Fruit fly (Drosophila melanogaster) whole organism, embryonic: ENCODE measurements around the gene CG7634.

ENCODE experiments used
- Abd-B ChIP-seq: fragments of 200-800 bp; sonication (Bioruptor generic); optimal IDR thresholded peaks from 2 replicates; lab custom pipeline; 2018; ENCODE audit warnings: missing biosample characterization, mild to moderate bottlenecking, missing genetic modification characterization, moderate library complexity
- Atf-2 ChIP-seq: fragments of 200-800 bp; sonication (Bioruptor generic); optimal IDR thresholded peaks from 2 replicates; lab custom pipeline; 2016; ENCODE audit warnings: missing biosample characterization, missing genetic modification characterization
- B-H2 ChIP-seq: fragments of 200-800 bp; sonication (Bioruptor generic); optimal IDR thresholded peaks from 2 replicates; lab custom pipeline; 2018; ENCODE audit warnings: missing biosample characterization, mild to moderate bottlenecking, missing genetic modification characterization
- CG10462 ChIP-seq: fragments of 200-800 bp; sonication (Bioruptor generic); optimal IDR thresholded peaks from 2 replicates; lab custom pipeline; 2016; ENCODE audit warnings: missing biosample characterization, missing genetic modification characterization
- CG10979 ChIP-seq: fragments of 200-800 bp; sonication (Bioruptor generic); optimal IDR thresholded peaks from 2 replicates; lab custom pipeline; 2018; ENCODE audit warnings: missing biosample characterization, mild to moderate bottlenecking, missing genetic modification characterization, moderate library complexity
- CG12391 ChIP-seq: fragments of 200-800 bp; sonication (Bioruptor generic); optimal IDR thresholded peaks from 3 replicates; lab custom pipeline; 2018; ENCODE audit warnings: missing biosample characterization, mild to moderate bottlenecking, missing genetic modification characterization, moderate library complexity
- CG12659 ChIP-seq: fragments of 200-800 bp; sonication (Bioruptor generic); optimal IDR thresholded peaks from 3 replicates; lab custom pipeline; 2017; ENCODE audit warnings: mild to moderate bottlenecking, missing biosample characterization, missing genetic modification reagents, missing genetic modification characterization
- CG14441 ChIP-seq: fragments of 200-800 bp; sonication (Bioruptor generic); IDR thresholded peaks from 2 replicates; pipeline ENCODE4 v1.3.6; 2022; ENCODE audit warnings: missing biosample characterization, missing genetic modification characterization
- CG15479 ChIP-seq: fragments of 200-800 bp; sonication (Bioruptor generic); optimal IDR thresholded peaks from 3 replicates; lab custom pipeline; 2019; ENCODE audit warnings: missing biosample characterization, mild to moderate bottlenecking, missing genetic modification characterization, moderate library complexity
- CG17829 ChIP-seq: fragments of 200-800 bp; optimal IDR thresholded peaks from 2 replicates; lab custom pipeline; 2019; ENCODE audit warnings: missing biosample characterization, mild to moderate bottlenecking, missing genetic modification characterization, moderate library complexity
- CG18619 ChIP-seq: fragments of 200-800 bp; sonication (Bioruptor generic); optimal IDR thresholded peaks from 3 replicates; lab custom pipeline; 2017; ENCODE audit warnings: missing biosample characterization, mild to moderate bottlenecking, missing genetic modification characterization
- CG2129 ChIP-seq: fragments of 200-800 bp; sonication (Bioruptor generic); IDR thresholded peaks from 2 replicates; pipeline ENCODE4 v1.3.6; 2022; ENCODE audit warnings: missing biosample characterization, missing genetic modification characterization; ENCODE audit not compliant: partially characterized antibody
- CG3281 ChIP-seq: fragments of 200-800 bp; sonication (Bioruptor generic); optimal IDR thresholded peaks from 3 replicates; lab custom pipeline; 2017; ENCODE audit warnings: missing biosample characterization, mild to moderate bottlenecking, missing genetic modification characterization
- CG3995 ChIP-seq: fragments of 200-800 bp; sonication (Bioruptor generic); optimal IDR thresholded peaks from 3 replicates; lab custom pipeline; 2016; ENCODE audit warnings: missing biosample characterization, missing genetic modification characterization
- CG4707 ChIP-seq: fragments of 200-800 bp; sonication (Bioruptor generic); optimal IDR thresholded peaks from 2 replicates; lab custom pipeline; 2018; ENCODE audit warnings: missing biosample characterization, mild to moderate bottlenecking, missing genetic modification characterization, moderate library complexity
- CG6689 ChIP-seq: fragments of 200-800 bp; sonication (Bioruptor generic); IDR thresholded peaks from 2 replicates; pipeline ENCODE4 v1.3.6; 2022; ENCODE audit warnings: missing biosample characterization, missing genetic modification characterization
- CG8089 ChIP-seq: fragments of 200-800 bp; sonication (Bioruptor generic); optimal IDR thresholded peaks from 3 replicates; lab custom pipeline; 2016; ENCODE audit warnings: missing biosample characterization, missing genetic modification characterization
- CG8290 ChIP-seq, 3 experiments: fragments of 200-800 bp; sonication (Bioruptor generic); optimal IDR thresholded peaks; 2 replicates each; lab custom pipeline; 2016 to 2019; ENCODE audit warnings: missing biosample characterization in 3 of 3, missing genetic modification characterization in 3 of 3, mild to moderate bottlenecking in 2 of 3, moderate library complexity in 1 of 3
- CG8924 ChIP-seq: fragments of 200-800 bp; optimal IDR thresholded peaks from 3 replicates; lab custom pipeline; 2019; ENCODE audit warnings: missing biosample characterization, mild to moderate bottlenecking, missing genetic modification characterization, moderate library complexity
- CG9932 ChIP-seq: fragments of 200-800 bp; sonication (Bioruptor generic); IDR thresholded peaks from 2 replicates; pipeline ENCODE4 v1.3.6; 2022; ENCODE audit warnings: missing biosample characterization, missing genetic modification characterization
- CoRest ChIP-seq: fragments of 200-800 bp; sonication (Bioruptor generic); optimal IDR thresholded peaks from 3 replicates; lab custom pipeline; 2018; ENCODE audit warnings: missing biosample characterization, mild to moderate bottlenecking, missing genetic modification characterization, moderate library complexity
- E2f2 ChIP-seq: fragments of 200-800 bp; sonication (Bioruptor generic); IDR thresholded peaks from 2 replicates; pipeline ENCODE4 v1.3.6; 2022; ENCODE audit warnings: missing biosample characterization, missing genetic modification characterization
- Elba2 ChIP-seq: fragments of 200-800 bp; sonication (Bioruptor generic); optimal IDR thresholded peaks from 3 replicates; lab custom pipeline; 2016; ENCODE audit warnings: missing biosample characterization, missing genetic modification characterization
- Hsf ChIP-seq: fragments of 200-800 bp; sonication (Bioruptor generic); optimal IDR thresholded peaks from 3 replicates; lab custom pipeline; 2016; ENCODE audit warnings: missing biosample characterization, missing genetic modification characterization
- Lpt ChIP-seq: fragments of >200 bp; optimal IDR thresholded peaks from 2 replicates; lab custom pipeline; 2018; ENCODE audit warnings: missing biosample characterization, missing genetic modification characterization
- Mad ChIP-seq: fragments of 200-800 bp; sonication (Bioruptor generic); optimal IDR thresholded peaks from 2 replicates; lab custom pipeline; 2016; ENCODE audit warnings: missing biosample characterization, missing genetic modification characterization
- Med ChIP-seq: fragments of 200-800 bp; sonication (Bioruptor generic); peaks from one replicate; lab custom pipeline; 2016; ENCODE audit warnings: missing biosample characterization, missing genetic modification characterization, mild to moderate bottlenecking, inconsistent platforms, moderate library complexity
- Meics ChIP-seq: fragments of 200-800 bp; sonication (Bioruptor generic); optimal IDR thresholded peaks from 2 replicates; lab custom pipeline; 2017; ENCODE audit warnings: missing biosample characterization, mild to moderate bottlenecking, missing genetic modification characterization
- NC2β ChIP-seq: fragments of 200-800 bp; sonication (Bioruptor generic); optimal IDR thresholded peaks from 2 replicates; lab custom pipeline; 2016; ENCODE audit warnings: missing biosample characterization, missing genetic modification characterization
- Nf-YB ChIP-seq: fragments of 200-800 bp; sonication (Bioruptor generic); optimal IDR thresholded peaks from 3 replicates; lab custom pipeline; 2019; ENCODE audit warnings: missing biosample characterization, mild to moderate bottlenecking, missing genetic modification characterization, moderate library complexity
- Rx ChIP-seq: fragments of 200-800 bp; sonication (Bioruptor generic); IDR thresholded peaks from 2 replicates; pipeline ENCODE4 v1.3.6; 2022; ENCODE audit warnings: missing biosample characterization, missing genetic modification characterization
- Spps ChIP-seq: fragments of 200-800 bp; sonication (Bioruptor generic); optimal IDR thresholded peaks from 2 replicates; lab custom pipeline; 2018; ENCODE audit warnings: missing biosample characterization, mild to moderate bottlenecking, missing genetic modification characterization
- Xbp1 ChIP-seq: fragments of 200-800 bp; sonication (Bioruptor generic); optimal IDR thresholded peaks from 3 replicates; lab custom pipeline; 2016; ENCODE audit warnings: missing biosample characterization, mild to moderate bottlenecking, missing genetic modification characterization
- Xrp1 ChIP-seq: fragments of 200-800 bp; sonication (Bioruptor generic); IDR thresholded peaks from 2 replicates; pipeline ENCODE4 v1.3.6; 2022; ENCODE audit warnings: missing biosample characterization, missing genetic modification characterization
- bab2 ChIP-seq: fragments of 200-800 bp; sonication (Bioruptor generic); optimal IDR thresholded peaks from 2 replicates; lab custom pipeline; 2016; ENCODE audit warnings: missing biosample characterization, missing genetic modification characterization
- bcd ChIP-seq: fragments of 200-800 bp; sonication (Bioruptor generic); optimal IDR thresholded peaks from 2 replicates; lab custom pipeline; 2017; ENCODE audit warnings: missing biosample characterization, mild to moderate bottlenecking, missing genetic modification characterization
- cad ChIP-seq: fragments of >200 bp; optimal IDR thresholded peaks from 2 replicates; lab custom pipeline; 2017; ENCODE audit warnings: missing biosample characterization, missing genetic modification characterization
- chinmo ChIP-seq: fragments of 200-800 bp; sonication (Bioruptor generic); IDR thresholded peaks from 4 replicates; pipeline ENCODE4 v1.3.6; 2022; ENCODE audit warnings: missing biosample characterization, missing genetic modification characterization; ENCODE audit not compliant: partially characterized antibody
- dm ChIP-seq: fragments of 200-800 bp; sonication (Bioruptor generic); optimal IDR thresholded peaks from 3 replicates; lab custom pipeline; 2016; ENCODE audit warnings: missing biosample characterization, missing genetic modification characterization
- en ChIP-seq: fragments of 200-800 bp; sonication (Bioruptor generic); optimal IDR thresholded peaks from 2 replicates; lab custom pipeline; 2016; ENCODE audit warnings: missing biosample characterization, missing genetic modification characterization
- fd3F ChIP-seq: fragments of 200-800 bp; sonication (Bioruptor generic); optimal IDR thresholded peaks from 2 replicates; lab custom pipeline; 2018; ENCODE audit warnings: missing biosample characterization, mild to moderate bottlenecking, missing genetic modification characterization, moderate library complexity
- fd64A ChIP-seq: fragments of 200-800 bp; sonication (Bioruptor generic); optimal IDR thresholded peaks from 3 replicates; lab custom pipeline; 2018; ENCODE audit warnings: missing biosample characterization, mild to moderate bottlenecking, missing genetic modification characterization
- fru ChIP-seq: fragments of >200 bp; optimal IDR thresholded peaks from 2 replicates; lab custom pipeline; 2017
- hkb ChIP-seq, 2 experiments: fragments of 200-800 bp in 1 of 2; fragments of >200 bp in 1 of 2; sonication (Bioruptor generic) in 1 of 2; IDR thresholded peaks in 1 of 2; optimal IDR thresholded peaks in 1 of 2; 2 replicates each; pipeline versions ENCODE4 v1.3.6 to Lab custom; 2017 to 2022; ENCODE audit warnings: missing biosample characterization in 1 of 2, missing genetic modification characterization in 1 of 2
- nau ChIP-seq: fragments of 200-800 bp; sonication (Bioruptor generic); optimal IDR thresholded peaks from 3 replicates; lab custom pipeline; 2017; ENCODE audit warnings: missing biosample characterization, mild to moderate bottlenecking, missing genetic modification characterization, missing genetic modification reagents
- pum ChIP-seq: fragments of 200-800 bp; sonication (Bioruptor generic); optimal IDR thresholded peaks from 2 replicates; lab custom pipeline; 2016; ENCODE audit warnings: missing biosample characterization, missing genetic modification characterization
- repo ChIP-seq: fragments of 200-800 bp; sonication (Bioruptor generic); optimal IDR thresholded peaks from 2 replicates; lab custom pipeline; 2016; ENCODE audit warnings: missing biosample characterization, missing genetic modification characterization
- salm ChIP-seq: fragments of 200-800 bp; sonication (Bioruptor generic); optimal IDR thresholded peaks from 2 replicates; lab custom pipeline; 2018; ENCODE audit warnings: missing biosample characterization, mild to moderate bottlenecking, missing genetic modification characterization
- sna ChIP-seq: fragments of 200-800 bp; sonication (Bioruptor generic); IDR thresholded peaks from 2 replicates; pipeline ENCODE4 v1.3.6; 2022; ENCODE audit warnings: missing biosample characterization, missing genetic modification characterization; ENCODE audit not compliant: partially characterized antibody
- sr ChIP-seq: fragments of 200-800 bp; sonication (Bioruptor generic); IDR thresholded peaks from 3 replicates; pipeline ENCODE4 v1.3.6; 2022; ENCODE audit warnings: missing biosample characterization, missing genetic modification characterization
- zfh2 ChIP-seq: fragments of 200-800 bp; sonication (Bioruptor generic); optimal IDR thresholded peaks from 2 replicates; lab custom pipeline; 2016; ENCODE audit warnings: missing biosample characterization, missing genetic modification characterization

Gene CG7634

DNA sequence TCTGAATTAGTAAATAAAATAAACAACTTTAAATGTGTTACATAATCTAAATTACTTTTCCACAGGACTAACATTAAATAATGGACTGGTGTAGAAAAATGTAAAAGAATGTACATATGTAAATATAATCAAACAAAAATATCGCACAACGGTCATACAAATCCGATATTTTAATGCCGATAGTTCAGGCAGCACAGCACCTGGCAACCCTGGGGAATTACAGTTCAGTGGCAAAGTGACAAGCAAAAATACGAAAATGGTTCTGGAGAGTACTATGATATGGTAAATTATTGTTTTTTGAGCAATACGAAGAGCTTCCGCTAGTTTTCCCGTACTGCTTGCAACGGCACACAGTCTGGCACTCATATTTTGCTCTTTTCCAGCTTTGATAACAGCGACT is 28.4 kb upstream of the CG7634 start, which contains the start of gene Rpn10 (continued):
- TF ChIP-seq CG10979 (tag; lab: Kevin White, UChicago): peak; percentile 8
- TF ChIP-seq CoRest (tag; lab: Kevin White, UChicago): peak; percentile 67
- TF ChIP-seq CG10462 (GFP tag; lab: Kevin White, UChicago): no peak
- peak; percentile 57 for TF ChIP-seq CG12391
- TF ChIP-seq CG8089 (GFP tag; lab: Kevin White, UChicago): no peak
- peak; percentile 4 for TF ChIP-seq dm (GFP tag; lab: Kevin White, UChicago)
- no peak for TF ChIP-seq Elba2
- no peak for TF ChIP-seq CG6689 (GFP tag; lab: Robert Waterston, UW)
- peak; percentile 50 for TF ChIP-seq CG8290 (GFP tag; optimal IDR thresholded peaks at IDR 0.05; lab: Kevin White, UChicago)
- peak in 1 of 2 experiments; percentile 66 for TF ChIP-seq CG8290 (tag; optimal IDR thresholded peaks at IDR 0.05; lab: Kevin White, UChicago)
- TF ChIP-seq cad: no peak
- TF ChIP-seq NC2β (GFP tag; lab: Kevin White, UChicago): peak; percentile 18
- no peak for TF ChIP-seq fd3F (GFP tag; lab: Kevin White, UChicago)
- no peak for TF ChIP-seq sr (GFP tag; lab: Robert Waterston, UW)
- peak; percentile 58 for TF ChIP-seq E2f2 (GFP tag; lab: Robert Waterston, UW)
- TF ChIP-seq salm (tag; lab: Kevin White, UChicago): no peak
- peak; percentile 28 for TF ChIP-seq repo
- TF ChIP-seq fru (lab: Kevin White, UChicago): no peak
- TF ChIP-seq B-H2 (GFP tag; lab: Kevin White, UChicago): peak; percentile 46
- no peak for TF ChIP-seq Nf-YB (GFP tag; lab: Kevin White, UChicago)
- peak; percentile 83 for TF ChIP-seq CG12659 (GFP tag; lab: Kevin White, UChicago)
- TF ChIP-seq Atf-2 (GFP tag; lab: Kevin White, UChicago): no peak
- peak; percentile 26 for TF ChIP-seq pum (GFP tag; lab: Kevin White, UChicago)
- no peak for TF ChIP-seq bcd (GFP tag; lab: Kevin White, UChicago)
- no peak for TF ChIP-seq Lpt
- no peak for TF ChIP-seq CG18619 (GFP tag; lab: Kevin White, UChicago)
- no peak for TF ChIP-seq CG8924
- no peak for TF ChIP-seq CG3281 (GFP tag; lab: Kevin White, UChicago)
- TF ChIP-seq zfh2 (GFP tag; lab: Kevin White, UChicago): peak; percentile 27
- TF ChIP-seq Xrp1: no peak
- TF ChIP-seq nau (GFP tag; lab: Kevin White, UChicago): no peak
- peak; percentile 58 for TF ChIP-seq Xbp1
- TF ChIP-seq sna (GFP tag; lab: Robert Waterston, UW): peak; percentile 94
- no peak for TF ChIP-seq Mad (GFP tag; lab: Kevin White, UChicago)
- no peak for TF ChIP-seq fd64A (GFP tag; lab: Kevin White, UChicago)
- no peak for TF ChIP-seq CG15479
- no peak for TF ChIP-seq bab2
- TF ChIP-seq CG17829: peak; percentile 58
- no peak for TF ChIP-seq en (GFP tag; lab: Kevin White, UChicago)
- TF ChIP-seq CG2129: peak; percentile 93
- peak; percentile 94 for TF ChIP-seq chinmo
- no peak for TF ChIP-seq Rx (GFP tag; lab: Robert Waterston, UW)
- TF ChIP-seq Spps (tag; lab: Kevin White, UChicago): no peak
- peak; percentile 48 for TF ChIP-seq Hsf (GFP tag; lab: Kevin White, UChicago)
- peak; percentile 85 for TF ChIP-seq Med
- peak; percentile 43 for TF ChIP-seq CG3995 (GFP tag; lab: Kevin White, UChicago)
- TF ChIP-seq CG14441: no peak
- TF ChIP-seq CG4707 (GFP tag; lab: Kevin White, UChicago): no peak
- no peak for TF ChIP-seq hkb (optimal IDR thresholded peaks at IDR 0.05; lab: Kevin White, UChicago)
- TF ChIP-seq hkb (GFP tag; IDR thresholded peaks at IDR 0.05; lab: Robert Waterston, UW): no peak; the same call in 1 of the 2 replicates
- TF ChIP-seq Meics (GFP tag; lab: Kevin White, UChicago): no peak
- no peak for TF ChIP-seq Abd-B
- no peak for TF ChIP-seq CG9932 (GFP tag; lab: Robert Waterston, UW)
